Worm (Caenorhabditis elegans): Measurements from ENCODE around the gene col-111.

ce11 chrIV:4647385-4647784 lies 10.4 kb downstream of the col-111 start, which contains the start of gene F29B9.8:
- TF ChIP-seq ama-1 (optimal IDR thresholded peaks at IDR 0.05) (no peak), aly-1 (tag; optimal IDR thresholded peaks at IDR 0.05) (no peak), tbx-37 (GFP tag; conservative IDR thresholded peaks at IDR 0.05) (no peak), ceh-36 (tag; optimal IDR thresholded peaks at IDR 0.05) (no peak), ets-7 (tag; optimal IDR thresholded peaks at IDR 0.05) (no peak), pes-1 (GFP tag; IDR thresholded peaks at IDR 0.05) (no peak), sea-1 (GFP tag; conservative IDR thresholded peaks at IDR 0.05) (no peak), hmg-4 (GFP tag; optimal IDR thresholded peaks at IDR 0.05) (no peak), B0310.2 (tag; optimal IDR thresholded peaks at IDR 0.05) (no peak), tbx-11 (GFP tag; IDR thresholded peaks at IDR 0.05) (no peak), flt-1 (GFP tag; IDR thresholded peaks at IDR 0.05) (no peak), F13C5.2 (tag; optimal IDR thresholded peaks at IDR 0.05) (no peak), hnd-1 (tag; optimal IDR thresholded peaks at IDR 0.05) (no peak), hmbx-1 (tag; optimal IDR thresholded peaks at IDR 0.05) (no peak)
